Worm (Caenorhabditis elegans): ENCODE results near the gene pph-5.

ce11 chrV:19231167-19231566 lies 40.8 kb downstream of the pph-5 start:
- TF ChIP-seq nhr-77 (tag; optimal IDR thresholded peaks at IDR 0.05) (no peak), ZK546.5 (tag; optimal IDR thresholded peaks at IDR 0.05) (no peak), lin-11 (tag; optimal IDR thresholded peaks at IDR 0.05) (no peak), elt-3 (tag; optimal IDR thresholded peaks at IDR 0.05) (no peak)
